Fruit fly (Drosophila melanogaster): Measurements from ENCODE around the gene Sec20.

DNA sequence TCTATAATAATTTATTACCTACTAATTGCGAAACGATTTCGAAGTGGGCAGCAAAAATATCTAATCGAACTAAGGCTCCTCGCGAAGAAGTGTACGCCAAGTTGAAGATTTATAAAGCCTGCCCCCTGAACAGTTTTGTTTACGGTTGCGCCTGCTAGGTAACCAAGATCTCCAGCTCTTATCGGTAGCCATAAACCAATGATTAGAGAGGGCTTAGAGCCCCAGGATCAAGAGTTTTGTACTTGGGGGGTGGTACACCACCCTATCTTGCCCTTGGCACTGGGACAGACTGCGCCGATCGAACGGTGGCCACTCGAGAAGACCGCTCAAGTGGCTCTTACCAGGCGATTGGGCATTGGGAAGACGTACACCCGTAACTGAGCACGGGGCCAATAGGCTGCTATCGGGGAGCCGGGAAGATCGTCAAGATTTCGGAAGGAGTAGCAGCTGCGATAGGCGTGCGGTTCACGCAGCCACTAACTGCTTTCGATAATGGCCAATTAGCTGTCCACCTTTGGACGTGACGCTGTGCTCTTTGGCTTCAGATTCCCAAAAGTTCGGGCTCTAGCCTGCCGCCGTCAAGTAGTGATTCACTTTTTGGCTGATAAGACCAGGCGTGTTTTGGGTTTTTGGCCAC, 8.1 kb upstream of the Sec20 start:
- TF ChIP-seq usp (GFP tag; optimal IDR thresholded peaks at IDR 0.05) (no peak), CG8478 (optimal IDR thresholded peaks at IDR 0.05) (no peak), psq (optimal IDR thresholded peaks at IDR 0.05) (no peak), Dll (optimal IDR thresholded peaks at IDR 0.05) (no peak), EcR (GFP tag; optimal IDR thresholded peaks at IDR 0.05) (no peak), pan (optimal IDR thresholded peaks at IDR 0.05) (no peak)
